Worm (Caenorhabditis elegans) whole organism, L1 larva: ENCODE data around the gene K05F1.8.

Experiments used
- C04F5.9 ChIP-seq: sonication (generic microtip); optimal IDR thresholded peaks from 2 replicates; lab custom pipeline; 2016; ENCODE audit warnings: missing genetic modification characterization, missing compliant biosample characterization
- C34B4.2 ChIP-seq: sonication (generic microtip); optimal IDR thresholded peaks from 2 replicates; lab custom pipeline; 2017; ENCODE audit warnings: mild to moderate bottlenecking, missing genetic modification characterization, missing compliant biosample characterization
- F16B12.6 ChIP-seq: fragments of 150-350 bp; optimal IDR thresholded peaks from 2 replicates; lab custom pipeline; 2014; ENCODE audit warnings: missing biosample characterization, missing genetic modification characterization
- alr-1 ChIP-seq: fragments of 200-800 bp; sonication (Bioruptor generic); optimal IDR thresholded peaks from 2 replicates; lab custom pipeline; 2018; ENCODE audit warnings: borderline replicate concordance, mild to moderate bottlenecking, missing genetic modification characterization, missing compliant biosample characterization
- ama-1 ChIP-seq: fragments of 150-350 bp; optimal IDR thresholded peaks from 2 replicates; lab custom pipeline; 2014
- ceh-82 ChIP-seq, 3 experiments: fragments of 150-350 bp in 1 of 3; sonication (generic microtip) in 2 of 3; optimal IDR thresholded peaks; 2 replicates each; lab custom pipeline; 2014 to 2017; ENCODE audit warnings: missing biosample characterization in 3 of 3, missing genetic modification characterization in 3 of 3
- ceh-88 ChIP-seq: fragments of 200-800 bp; sonication (Bioruptor generic); IDR thresholded peaks from 2 replicates; pipeline ENCODE4 v1.3.6; 2022; ENCODE audit warnings: missing genetic modification characterization, missing compliant biosample characterization
- dpl-1 ChIP-seq, 3 experiments: fragments of 150-350 bp in 2 of 3; sonication (generic microtip) in 1 of 3; optimal IDR thresholded peaks; 2 replicates each; lab custom pipeline; 2014 to 2017; ENCODE audit warnings: missing biosample characterization in 3 of 3, missing genetic modification characterization in 3 of 3, missing genetic modification reagents in 3 of 3
- dsc-1 ChIP-seq: sonication (generic microtip); optimal IDR thresholded peaks from 2 replicates; lab custom pipeline; 2016; ENCODE audit warnings: mild to moderate bottlenecking, missing genetic modification characterization, missing compliant biosample characterization
- efl-1 ChIP-seq, 4 experiments: fragments of 150-350 bp; optimal IDR thresholded peaks in 3 of 4; peaks in 1 of 4; 1 replicate in 1 of 4; 2 replicates in 3 of 4; lab custom pipeline; 2014; ENCODE audit warnings: missing biosample characterization in 2 of 4, missing genetic modification characterization in 2 of 4, missing genetic modification reagents in 2 of 4
- elt-2 ChIP-seq: sonication (generic microtip); optimal IDR thresholded peaks from 2 replicates; lab custom pipeline; 2016; ENCODE audit warnings: missing genetic modification characterization, mild to moderate bottlenecking, inconsistent platforms, missing compliant biosample characterization, missing genetic modification reagents
- ets-5 ChIP-seq: fragments of 200-800 bp; sonication (Bioruptor generic); IDR thresholded peaks from 2 replicates; pipeline ENCODE4 v1.3.6; 2022; ENCODE audit warnings: missing genetic modification characterization, missing compliant biosample characterization
- grh-1 ChIP-seq: fragments of 200-800 bp; sonication (Bioruptor generic); IDR thresholded peaks from 2 replicates; pipeline ENCODE4 v1.3.6; 2022; ENCODE audit warnings: missing genetic modification reagents, missing genetic modification characterization, missing compliant biosample characterization
- irx-1 ChIP-seq: sonication (generic microtip); optimal IDR thresholded peaks from 2 replicates; lab custom pipeline; 2016; ENCODE audit warnings: missing genetic modification characterization, missing compliant biosample characterization
- lin-14 ChIP-seq: fragments of 200-800 bp; sonication (Bioruptor generic); optimal IDR thresholded peaks from 2 replicates; lab custom pipeline; 2018; ENCODE audit warnings: mild to moderate bottlenecking, missing genetic modification characterization, moderate library complexity, missing compliant biosample characterization
- lin-15B ChIP-seq: fragments of 150-350 bp; sonication (generic microtip); optimal IDR thresholded peaks from 3 replicates; lab custom pipeline; 2014; ENCODE audit warnings: missing biosample characterization, missing genetic modification characterization
- lin-35 ChIP-seq, 2 experiments: fragments of 150-350 bp; optimal IDR thresholded peaks; 2 replicates each; lab custom pipeline; 2014; ENCODE audit warnings: missing biosample characterization in 2 of 2, missing genetic modification characterization in 2 of 2, missing genetic modification reagents in 2 of 2
- lir-3 ChIP-seq: sonication (generic microtip); optimal IDR thresholded peaks from 2 replicates; lab custom pipeline; 2016; ENCODE audit warnings: mild to moderate bottlenecking, missing genetic modification characterization, moderate library complexity, missing compliant biosample characterization; ENCODE audit not compliant: poor library complexity
- lsy-2 ChIP-seq, 2 experiments: fragments of 150-350 bp; optimal IDR thresholded peaks; 2 replicates each; lab custom pipeline; 2014; ENCODE audit warnings: missing biosample characterization in 2 of 2, missing genetic modification characterization in 2 of 2
- mab-9 ChIP-seq: fragments of 200-800 bp; sonication (Bioruptor generic); IDR thresholded peaks from 2 replicates; pipeline ENCODE4 v1.3.6; 2022; ENCODE audit warnings: missing genetic modification reagents, missing genetic modification characterization, missing compliant biosample characterization
- mdl-1 ChIP-seq, 2 experiments: fragments of 150-350 bp; optimal IDR thresholded peaks; 2 replicates each; lab custom pipeline; 2014 to 2017; ENCODE audit warnings: missing biosample characterization in 2 of 2, missing genetic modification characterization in 2 of 2, inconsistent platforms in 1 of 2
- mep-1 ChIP-seq: fragments of 150-350 bp; optimal IDR thresholded peaks from 2 replicates; lab custom pipeline; 2014; ENCODE audit warnings: missing biosample characterization, missing genetic modification characterization
- nhr-11 ChIP-seq: fragments of 150-350 bp; optimal IDR thresholded peaks from 2 replicates; lab custom pipeline; 2014; ENCODE audit warnings: missing biosample characterization, missing genetic modification characterization
- nhr-19 ChIP-seq: fragments of 200-800 bp; sonication (Bioruptor generic); conservative IDR thresholded peaks from 2 replicates; pipeline ENCODE4 v1.3.6; 2022; ENCODE audit warnings: missing genetic modification characterization, missing compliant biosample characterization
- nhr-20 ChIP-seq: sonication (generic microtip); optimal IDR thresholded peaks from 2 replicates; lab custom pipeline; 2016; ENCODE audit warnings: mild to moderate bottlenecking, missing genetic modification characterization, missing compliant biosample characterization
- nhr-237 ChIP-seq: fragments of 150-350 bp; optimal IDR thresholded peaks from 2 replicates; lab custom pipeline; 2014; ENCODE audit warnings: missing biosample characterization, missing genetic modification characterization
- nhr-47 ChIP-seq: sonication (generic microtip); optimal IDR thresholded peaks from 2 replicates; lab custom pipeline; 2016; ENCODE audit warnings: mild to moderate bottlenecking, missing genetic modification characterization, moderate library complexity, missing compliant biosample characterization
- nhr-77 ChIP-seq: fragments of 150-350 bp; optimal IDR thresholded peaks from 2 replicates; lab custom pipeline; 2014; ENCODE audit warnings: missing biosample characterization, missing genetic modification characterization
- nhr-84 ChIP-seq: sonication (generic microtip); optimal IDR thresholded peaks from 2 replicates; lab custom pipeline; 2017; ENCODE audit warnings: missing biosample characterization, missing genetic modification characterization
- nhr-85 ChIP-seq: sonication (generic microtip); peaks from one replicate; lab custom pipeline; 2016; ENCODE audit warnings: missing genetic modification characterization, inconsistent platforms, missing compliant biosample characterization
- nhr-90 ChIP-seq: sonication (generic microtip); optimal IDR thresholded peaks from 2 replicates; lab custom pipeline; 2016; ENCODE audit warnings: mild to moderate bottlenecking, missing genetic modification characterization, missing compliant biosample characterization; ENCODE audit not compliant: poor library complexity
- pax-3 ChIP-seq: fragments of 200-800 bp; sonication (Bioruptor generic); optimal IDR thresholded peaks from 2 replicates; lab custom pipeline; 2018; ENCODE audit warnings: mild to moderate bottlenecking, missing genetic modification characterization, moderate library complexity, missing compliant biosample characterization
- swsn-7 ChIP-seq: sonication (generic microtip); optimal IDR thresholded peaks from 2 replicates; lab custom pipeline; 2016; ENCODE audit warnings: missing genetic modification characterization, missing compliant biosample characterization
- tlp-1 ChIP-seq: fragments of 150-350 bp; optimal IDR thresholded peaks from 2 replicates; lab custom pipeline; 2014; ENCODE audit warnings: missing biosample characterization, missing genetic modification characterization
- unc-130 ChIP-seq: fragments of 150-350 bp; optimal IDR thresholded peaks from 2 replicates; lab custom pipeline; 2017; ENCODE audit warnings: missing biosample characterization, missing genetic modification characterization, inconsistent platforms
- unc-62 ChIP-seq: fragments of 150-350 bp; optimal IDR thresholded peaks from 2 replicates; lab custom pipeline; 2014; ENCODE audit warnings: missing biosample characterization, missing genetic modification reagents, missing genetic modification characterization
- vab-15 ChIP-seq: sonication (generic microtip); optimal IDR thresholded peaks from 2 replicates; lab custom pipeline; 2017; ENCODE audit warnings: missing genotype, mild to moderate bottlenecking, missing genetic modification characterization, missing compliant biosample characterization
- xbp-1 ChIP-seq: sonication (generic microtip); optimal IDR thresholded peaks from 2 replicates; lab custom pipeline; 2016; ENCODE audit warnings: missing genetic modification characterization, missing compliant biosample characterization
- ztf-11 ChIP-seq, 2 experiments: sonication (generic microtip); optimal IDR thresholded peaks; 2 replicates each; lab custom pipeline; 2016 to 2017; ENCODE audit warnings: missing genetic modification characterization in 2 of 2, missing biosample characterization in 1 of 2, missing compliant biosample characterization in 1 of 2
- ztf-4 ChIP-seq: fragments of 150-350 bp; optimal IDR thresholded peaks from 2 replicates; lab custom pipeline; 2014; ENCODE audit warnings: missing biosample characterization, missing genetic modification characterization

K05F1.8 gene

ce11 chrII:5836153-5836719, 36.8 kb upstream of the K05F1.8 start, which contains the start of gene fzo-1 (continued):
- TF ChIP-seq nhr-84 (tag; lab: Kevin White, UChicago) (no peak), nhr-77 (no peak), ztf-4 (tag; lab: Kevin White, UChicago) (no peak), lin-14 (GFP tag; lab: Kevin White, UChicago) (peak; percentile 73), pax-3 (tag; lab: Kevin White, UChicago) (peak; percentile 86), elt-2 (peak; percentile 37), mep-1 (no peak), lsy-2 (tag; optimal IDR thresholded peaks at IDR 0.05; lab: Kevin White, UChicago) (peak in 1 of 2 experiments; percentile 66), swsn-7 (tag; lab: Kevin White, UChicago) (peak; percentile 45), irx-1 (peak; percentile 20), dsc-1 (tag; lab: Kevin White, UChicago) (peak; percentile 52), lir-3 (tag; lab: Kevin White, UChicago) (peak; percentile 77), C04F5.9 (tag; lab: Kevin White, UChicago) (peak; percentile 33), nhr-85 (tag; lab: Kevin White, UChicago) (peak; percentile 56), nhr-237 (no peak), nhr-11 (tag; lab: Kevin White, UChicago) (no peak), tlp-1 (tag; lab: Kevin White, UChicago) (no peak), nhr-19 (GFP tag; lab: Robert Waterston, UW) (0 out of 2 replicates have a peak, but pooled peaks have one; percentile 16), grh-1 (GFP tag; lab: Robert Waterston, UW) (no peak), nhr-20 (tag; lab: Kevin White, UChicago) (peak; percentile 59), ceh-82 (tag; optimal IDR thresholded peaks at IDR 0.05; lab: Kevin White, UChicago) (no peak), ztf-11 (tag; optimal IDR thresholded peaks at IDR 0.05; lab: Kevin White, UChicago) (peak in 1 of 2 experiments; percentile 64), nhr-90 (tag; lab: Kevin White, UChicago) (peak; percentile 75), ama-1 (lab: Kevin White, UChicago) (no peak), vab-15 (tag; lab: Kevin White, UChicago) (no peak), lin-15B (tag; lab: Kevin White, UChicago) (peak; percentile 15), alr-1 (tag; lab: Kevin White, UChicago) (no peak), nhr-47 (peak; percentile 69), unc-62 (no peak), unc-130 (tag; lab: Kevin White, UChicago) (no peak), C34B4.2 (no peak), mdl-1 (tag; optimal IDR thresholded peaks at IDR 0.05; lab: Kevin White, UChicago) (no peak), xbp-1 (tag; lab: Kevin White, UChicago) (peak; percentile 54), mab-9 (GFP tag; lab: Robert Waterston, UW) (no peak), ets-5 (GFP tag; lab: Robert Waterston, UW) (no peak)

ce11 chrII:5835146-5835545, 35.7 kb upstream of the K05F1.8 start:
- TF ChIP-seq lin-35 (GFP tag; optimal IDR thresholded peaks at IDR 0.05; lab: Kevin White, UChicago) = no peak
- TF ChIP-seq ceh-88 (GFP tag; lab: Robert Waterston, UW) = no peak
- TF ChIP-seq ztf-4 (tag; lab: Kevin White, UChicago) = no peak
- TF ChIP-seq unc-130 (tag; lab: Kevin White, UChicago) = no peak
- no peak for TF ChIP-seq mab-9 (GFP tag; lab: Robert Waterston, UW)
- no peak for TF ChIP-seq nhr-85 (tag; lab: Kevin White, UChicago)
- no peak for TF ChIP-seq dpl-1 (GFP tag; optimal IDR thresholded peaks at IDR 0.05; lab: Kevin White, UChicago)
- TF ChIP-seq efl-1 (optimal IDR thresholded peaks at IDR 0.05; lab: Kevin White, UChicago) = no peak
- no peak for TF ChIP-seq efl-1 (GFP tag; optimal IDR thresholded peaks at IDR 0.05 in 1 of 2; lab: Kevin White, UChicago)
- no peak for TF ChIP-seq F16B12.6 (tag; lab: Kevin White, UChicago)
